Fruit fly (Drosophila melanogaster) whole organism, embryonic: ENCODE measurements around the gene MtnF.
A peak's percentile ranks its signal among the peaks of the same experiment; 100 is the strongest.

Experiments
- B-H1 ChIP-seq: fragments of 200-800 bp; sonication (Bioruptor generic); IDR thresholded peaks from 3 replicates; pipeline ENCODE4 v1.3.6; 2022; ENCODE audit warnings: missing biosample characterization, missing genetic modification characterization
- BtbVII ChIP-seq: fragments of 200-800 bp; sonication (Bioruptor generic); optimal IDR thresholded peaks from 3 replicates; lab custom pipeline; 2017; ENCODE audit warnings: missing biosample characterization, mild to moderate bottlenecking, missing genetic modification characterization
- CG10209 ChIP-seq: fragments of 200-800 bp; sonication (Bioruptor generic); optimal IDR thresholded peaks from 3 replicates; lab custom pipeline; 2017; ENCODE audit warnings: missing biosample characterization, mild to moderate bottlenecking, missing genetic modification characterization, missing genetic modification reagents
- CG10462 ChIP-seq: fragments of 200-800 bp; sonication (Bioruptor generic); optimal IDR thresholded peaks from 2 replicates; lab custom pipeline; 2016; ENCODE audit warnings: missing biosample characterization, missing genetic modification characterization
- CG11085 ChIP-seq: fragments of 200-800 bp; sonication (Bioruptor generic); IDR thresholded peaks from 2 replicates; pipeline ENCODE4 v1.3.6; 2022; ENCODE audit warnings: missing biosample characterization, missing genetic modification characterization
- CG11247 ChIP-seq: fragments of 200-800 bp; sonication (Bioruptor generic); IDR thresholded peaks from 2 replicates; pipeline ENCODE4 v1.3.6; 2022; ENCODE audit warnings: missing biosample characterization, missing genetic modification characterization
- CG12071 ChIP-seq: fragments of 200-800 bp; sonication (Bioruptor generic); optimal IDR thresholded peaks from 3 replicates; lab custom pipeline; 2018; ENCODE audit warnings: missing biosample characterization, mild to moderate bottlenecking, missing genetic modification characterization
- CG12744 ChIP-seq: fragments of 200-800 bp; sonication (Bioruptor generic); optimal IDR thresholded peaks from 2 replicates; lab custom pipeline; 2016; ENCODE audit warnings: missing biosample characterization, missing genetic modification characterization
- CG1529 ChIP-seq: fragments of 200-800 bp; sonication (Bioruptor generic); optimal IDR thresholded peaks from 3 replicates; lab custom pipeline; 2018; ENCODE audit warnings: missing biosample characterization, missing genetic modification characterization
- CG15601 ChIP-seq: fragments of 200-800 bp; sonication (Bioruptor generic); optimal IDR thresholded peaks from 3 replicates; lab custom pipeline; 2019; ENCODE audit warnings: missing biosample characterization, mild to moderate bottlenecking, missing genetic modification characterization, moderate library complexity
- CG17802 ChIP-seq: fragments of 200-800 bp; sonication (Bioruptor generic); optimal IDR thresholded peaks from 2 replicates; lab custom pipeline; 2018; ENCODE audit warnings: missing biosample characterization, mild to moderate bottlenecking, missing genetic modification characterization, moderate library complexity
- CG18262 ChIP-seq: fragments of 200-800 bp; optimal IDR thresholded peaks from 3 replicates; lab custom pipeline; 2019; ENCODE audit warnings: missing biosample characterization, mild to moderate bottlenecking, missing genetic modification characterization, moderate library complexity
- CG2116 ChIP-seq: fragments of 200-800 bp; sonication (Bioruptor generic); optimal IDR thresholded peaks from 3 replicates; lab custom pipeline; 2018; ENCODE audit warnings: missing biosample characterization, mild to moderate bottlenecking, missing genetic modification characterization
- CG34224 ChIP-seq: fragments of 200-800 bp; sonication (Bioruptor generic); IDR thresholded peaks from 3 replicates; pipeline ENCODE4 v1.3.6; 2022; ENCODE audit warnings: missing biosample characterization, missing genetic modification characterization; ENCODE audit not compliant: partially characterized antibody
- CG3838 ChIP-seq: fragments of 200-800 bp; sonication (Bioruptor generic); optimal IDR thresholded peaks from 3 replicates; lab custom pipeline; 2016; ENCODE audit warnings: missing biosample characterization, missing genetic modification characterization
- CG4617 ChIP-seq: fragments of 200-800 bp; sonication (Bioruptor generic); optimal IDR thresholded peaks from 3 replicates; lab custom pipeline; 2016; ENCODE audit warnings: missing biosample characterization, missing genetic modification characterization, borderline replicate concordance
- CG7786 ChIP-seq: fragments of 200-800 bp; sonication (Bioruptor generic); optimal IDR thresholded peaks from 2 replicates; lab custom pipeline; 2016; ENCODE audit warnings: missing biosample characterization, missing genetic modification characterization
- CG9215 ChIP-seq: fragments of 200-800 bp; sonication (Bioruptor generic); IDR thresholded peaks from 2 replicates; pipeline ENCODE4 v1.3.6; 2022; ENCODE audit warnings: missing biosample characterization, missing genetic modification characterization
- CG9817 ChIP-seq: fragments of 200-800 bp; sonication (Bioruptor generic); optimal IDR thresholded peaks from 2 replicates; lab custom pipeline; 2018; ENCODE audit warnings: missing biosample characterization, mild to moderate bottlenecking, missing genetic modification characterization, moderate library complexity
- CTCF ChIP-seq: fragments of 200-800 bp; sonication (Bioruptor generic); optimal IDR thresholded peaks from 2 replicates; lab custom pipeline; 2017; ENCODE audit warnings: missing biosample characterization, mild to moderate bottlenecking, missing genetic modification characterization, moderate library complexity
- Dek ChIP-seq: fragments of 200-800 bp; sonication (Bioruptor generic); optimal IDR thresholded peaks from 3 replicates; lab custom pipeline; 2019; ENCODE audit warnings: missing biosample characterization, mild to moderate bottlenecking, missing genetic modification characterization, moderate library complexity
- Dip2 ChIP-seq: fragments of 200-800 bp; sonication (Bioruptor generic); IDR thresholded peaks from 2 replicates; pipeline ENCODE4 v1.3.6; 2022; ENCODE audit warnings: missing biosample characterization, missing genetic modification characterization
- Dref ChIP-seq: fragments of 200-800 bp; sonication (Bioruptor generic); IDR thresholded peaks from 2 replicates; pipeline ENCODE4 v1.3.6; 2022; ENCODE audit warnings: missing biosample characterization, missing genetic modification characterization
- ERR ChIP-seq: fragments of 200-800 bp; sonication (Bioruptor generic); optimal IDR thresholded peaks from 2 replicates; lab custom pipeline; 2016; ENCODE audit warnings: missing biosample characterization, missing genetic modification characterization
- Fer1 ChIP-seq: fragments of 200-800 bp; sonication (Bioruptor generic); optimal IDR thresholded peaks from 2 replicates; lab custom pipeline; 2017; ENCODE audit warnings: missing biosample characterization, mild to moderate bottlenecking, missing genetic modification characterization
- GATAe ChIP-seq: fragments of 200-800 bp; sonication (Bioruptor generic); conservative IDR thresholded peaks from 2 replicates; pipeline ENCODE4 v1.3.6; 2022; ENCODE audit warnings: missing biosample characterization, missing genetic modification characterization
- Hr51 ChIP-seq, 2 experiments: fragments of 200-800 bp; sonication (Bioruptor generic); optimal IDR thresholded peaks; 2 replicates in 1 of 2; 3 replicates in 1 of 2; lab custom pipeline; 2016 to 2018; ENCODE audit warnings: missing biosample characterization in 2 of 2, missing genetic modification characterization in 2 of 2, mild to moderate bottlenecking in 1 of 2, moderate library complexity in 1 of 2
- Mrtf ChIP-seq: fragments of 200-800 bp; sonication (Bioruptor generic); IDR thresholded peaks from 3 replicates; pipeline ENCODE4 v1.3.6; 2022; ENCODE audit warnings: missing biosample characterization, missing genetic modification characterization
- NfI ChIP-seq: fragments of 200-800 bp; sonication (Bioruptor generic); optimal IDR thresholded peaks from 3 replicates; lab custom pipeline; 2018; ENCODE audit warnings: missing biosample characterization, mild to moderate bottlenecking, missing genetic modification characterization, moderate library complexity
- Opbp ChIP-seq: fragments of 200-800 bp; sonication (Bioruptor generic); IDR thresholded peaks from 3 replicates; pipeline ENCODE4 v1.3.6; 2022; ENCODE audit warnings: missing biosample characterization, missing genetic modification characterization; ENCODE audit not compliant: partially characterized antibody
- Rfx ChIP-seq: fragments of 200-800 bp; sonication (Bioruptor generic); IDR thresholded peaks from 2 replicates; pipeline ENCODE4 v1.3.6; 2022; ENCODE audit warnings: missing biosample characterization, missing genetic modification characterization
- Scr ChIP-seq: fragments of 200-800 bp; sonication (Bioruptor generic); IDR thresholded peaks from 2 replicates; pipeline ENCODE4 v1.3.6; 2022; ENCODE audit warnings: missing biosample characterization, missing genetic modification characterization; ENCODE audit not compliant: partially characterized antibody
- ash1 ChIP-seq: fragments of 200-800 bp; sonication (Bioruptor generic); optimal IDR thresholded peaks from 2 replicates; lab custom pipeline; 2018; ENCODE audit warnings: missing biosample characterization, mild to moderate bottlenecking, missing genetic modification characterization
- az2 ChIP-seq: fragments of 200-800 bp; sonication (Bioruptor generic); optimal IDR thresholded peaks from 3 replicates; lab custom pipeline; 2016; ENCODE audit warnings: missing biosample characterization, missing genetic modification characterization
- disco-r ChIP-seq: fragments of 200-800 bp; sonication (Bioruptor generic); optimal IDR thresholded peaks from 2 replicates; lab custom pipeline; 2016; ENCODE audit warnings: missing biosample characterization, missing genetic modification characterization
- fd3F ChIP-seq: fragments of 200-800 bp; sonication (Bioruptor generic); optimal IDR thresholded peaks from 2 replicates; lab custom pipeline; 2018; ENCODE audit warnings: missing biosample characterization, mild to moderate bottlenecking, missing genetic modification characterization, moderate library complexity
- gem ChIP-seq: fragments of 200-800 bp; sonication (Bioruptor generic); optimal IDR thresholded peaks from 2 replicates; lab custom pipeline; 2019; ENCODE audit warnings: missing biosample characterization, mild to moderate bottlenecking, missing genetic modification characterization, moderate library complexity
- gro ChIP-seq: fragments of 200-800 bp; sonication (Bioruptor generic); optimal IDR thresholded peaks from 2 replicates; lab custom pipeline; 2016; ENCODE audit warnings: missing biosample characterization, missing genetic modification characterization
- gsb ChIP-seq: fragments of 200-800 bp; sonication (Bioruptor generic); IDR thresholded peaks from 2 replicates; pipeline ENCODE4 v1.3.6; 2022; ENCODE audit warnings: missing biosample characterization, missing genetic modification characterization
- hbn ChIP-seq: fragments of 200-800 bp; sonication (Bioruptor generic); IDR thresholded peaks from 2 replicates; pipeline ENCODE4 v1.3.6; 2022; ENCODE audit warnings: missing biosample characterization, missing genetic modification characterization; ENCODE audit not compliant: partially characterized antibody
- hth ChIP-seq: fragments of >200 bp; optimal IDR thresholded peaks from 2 replicates; lab custom pipeline; 2017; ENCODE audit warnings: inconsistent platforms
- ind ChIP-seq: fragments of 200-800 bp; sonication (Bioruptor generic); optimal IDR thresholded peaks from 3 replicates; lab custom pipeline; 2016; ENCODE audit warnings: missing biosample characterization, missing genetic modification characterization
- inv ChIP-seq: fragments of 200-800 bp; sonication (Bioruptor generic); IDR thresholded peaks from 2 replicates; pipeline ENCODE4 v1.3.6; 2022; ENCODE audit warnings: missing biosample characterization, missing genetic modification characterization; ENCODE audit not compliant: partially characterized antibody
- mld ChIP-seq: fragments of 200-800 bp; sonication (Bioruptor generic); IDR thresholded peaks from 3 replicates; pipeline ENCODE4 v1.3.6; 2022; ENCODE audit warnings: missing biosample characterization, missing genetic modification characterization; ENCODE audit not compliant: partially characterized antibody
- oc ChIP-seq: fragments of 200-800 bp; sonication (Bioruptor generic); optimal IDR thresholded peaks from 2 replicates; lab custom pipeline; 2018; ENCODE audit warnings: missing biosample characterization, mild to moderate bottlenecking, missing genetic modification characterization, moderate library complexity
- pita ChIP-seq: fragments of 200-800 bp; sonication (Bioruptor generic); optimal IDR thresholded peaks from 2 replicates; lab custom pipeline; 2017; ENCODE audit warnings: missing biosample characterization, mild to moderate bottlenecking, missing genetic modification characterization
- sens ChIP-seq: fragments of 200-800 bp; sonication (Bioruptor generic); peaks from one replicate; lab custom pipeline; 2016; ENCODE audit warnings: missing biosample characterization, missing genetic modification characterization
- seq ChIP-seq: fragments of 200-800 bp; sonication (Bioruptor generic); IDR thresholded peaks from 2 replicates; pipeline ENCODE4 v1.3.6; 2022; ENCODE audit warnings: missing biosample characterization, missing genetic modification characterization
- sna ChIP-seq: fragments of 200-800 bp; sonication (Bioruptor generic); IDR thresholded peaks from 2 replicates; pipeline ENCODE4 v1.3.6; 2022; ENCODE audit warnings: missing biosample characterization, missing genetic modification characterization; ENCODE audit not compliant: partially characterized antibody
- vfl ChIP-seq: fragments of 200-800 bp; sonication (Bioruptor generic); optimal IDR thresholded peaks from 2 replicates; lab custom pipeline; 2016; ENCODE audit warnings: missing biosample characterization, missing genetic modification characterization
- wor ChIP-seq: fragments of 200-800 bp; sonication (Bioruptor generic); IDR thresholded peaks from 2 replicates; pipeline ENCODE4 v1.3.6; 2022; ENCODE audit warnings: missing biosample characterization, missing genetic modification characterization

MtnF gene

dm6 chr3R:24661679-24662411, 26.9 kb upstream of the MtnF start, which contains the start of gene Ppox (continued):
- TF ChIP-seq BtbVII (GFP tag; lab: Kevin White, UChicago) = no peak
- no peak for TF ChIP-seq CG10462 (GFP tag; lab: Kevin White, UChicago)
- no peak for TF ChIP-seq CG9817
- TF ChIP-seq Dek (tag; lab: Kevin White, UChicago) = peak; percentile 14
- peak; percentile 54 for TF ChIP-seq sens (GFP tag; lab: Kevin White, UChicago)
- no peak for TF ChIP-seq NfI
- TF ChIP-seq CG15601 (tag; lab: Kevin White, UChicago) = peak; percentile 43
- TF ChIP-seq Hr51 (GFP tag; optimal IDR thresholded peaks at IDR 0.05; lab: Kevin White, UChicago) = no peak
- TF ChIP-seq CTCF = no peak
- TF ChIP-seq ERR (GFP tag; lab: Kevin White, UChicago) = no peak
- no peak for TF ChIP-seq Mrtf (GFP tag; lab: Robert Waterston, UW)
- no peak for TF ChIP-seq GATAe
- peak; percentile 89 for TF ChIP-seq inv
- TF ChIP-seq CG18262 = no peak
- no peak for TF ChIP-seq CG12071 (GFP tag; lab: Kevin White, UChicago)
- TF ChIP-seq CG17802 (tag; lab: Kevin White, UChicago) = no peak
- no peak for TF ChIP-seq ash1 (GFP tag; lab: Kevin White, UChicago)
- TF ChIP-seq sna (GFP tag; lab: Robert Waterston, UW) = peak; percentile 97
- TF ChIP-seq CG34224 (GFP tag; lab: Robert Waterston, UW) = peak; percentile 97
- TF ChIP-seq gro = no peak
- no peak for TF ChIP-seq Fer1 (GFP tag; lab: Kevin White, UChicago)
- no peak for TF ChIP-seq CG1529 (GFP tag; lab: Kevin White, UChicago)
- TF ChIP-seq CG12744 (GFP tag; lab: Kevin White, UChicago) = no peak
- peak; percentile 94 for TF ChIP-seq hbn (GFP tag; lab: Robert Waterston, UW)
- no peak for TF ChIP-seq CG11247 (GFP tag; lab: Robert Waterston, UW)
- no peak for TF ChIP-seq CG9215
- TF ChIP-seq pita (GFP tag; lab: Kevin White, UChicago) = no peak
- TF ChIP-seq gsb (GFP tag; lab: Robert Waterston, UW) = no peak
- TF ChIP-seq gem (tag; lab: Kevin White, UChicago) = no peak
- TF ChIP-seq Dref (GFP tag; lab: Robert Waterston, UW) = peak; percentile 90
- no peak for TF ChIP-seq seq (GFP tag; lab: Robert Waterston, UW)
- no peak for TF ChIP-seq az2 (GFP tag; lab: Kevin White, UChicago)
- peak; percentile 25 for TF ChIP-seq CG2116
- TF ChIP-seq CG4617 (GFP tag; lab: Kevin White, UChicago) = peak; percentile 13
- TF ChIP-seq CG10209 = no peak
- TF ChIP-seq CG7786 (GFP tag; lab: Kevin White, UChicago) = no peak
- no peak for TF ChIP-seq vfl (GFP tag; lab: Kevin White, UChicago)
- no peak for TF ChIP-seq ind (GFP tag; lab: Kevin White, UChicago)
- no peak for TF ChIP-seq hth
- no peak for TF ChIP-seq CG3838
- TF ChIP-seq fd3F (GFP tag; lab: Kevin White, UChicago) = no peak
- TF ChIP-seq mld (GFP tag; lab: Robert Waterston, UW) = peak; percentile 76
- TF ChIP-seq Dip2 (GFP tag; lab: Robert Waterston, UW) = no peak
- TF ChIP-seq B-H1 (GFP tag; lab: Robert Waterston, UW) = no peak
- peak; percentile 89 for TF ChIP-seq Opbp
- no peak for TF ChIP-seq oc (tag; lab: Kevin White, UChicago)
- TF ChIP-seq CG11085 = no peak
- no peak for TF ChIP-seq disco-r
- peak; percentile 91 for TF ChIP-seq Scr (GFP tag; lab: Robert Waterston, UW)
- TF ChIP-seq Rfx (GFP tag; lab: Robert Waterston, UW) = no peak
- TF ChIP-seq wor = no peak
